Fruit fly (Drosophila melanogaster) whole organism, wandering third instar larva: ENCODE data around the gene CG15818.

Experiments used
- CG32264 ChIP-seq: fragments of 200-800 bp; sonication (Bioruptor generic); optimal IDR thresholded peaks from 2 replicates; lab custom pipeline; 2016; ENCODE audit warnings: missing biosample characterization, missing genetic modification characterization
- Dfd ChIP-seq: fragments of >200 bp; optimal IDR thresholded peaks from 2 replicates; lab custom pipeline; 2017; ENCODE audit warnings: missing biosample characterization, missing genetic modification characterization
- OdsH ChIP-seq: fragments of 200-800 bp; sonication (Bioruptor generic); optimal IDR thresholded peaks from 2 replicates; lab custom pipeline; 2016; ENCODE audit warnings: missing biosample characterization, mild to moderate bottlenecking, missing genetic modification characterization
- br ChIP-seq: fragments of 200-800 bp; sonication (Bioruptor generic); optimal IDR thresholded peaks from 2 replicates; lab custom pipeline; 2016; ENCODE audit warnings: missing biosample characterization, missing genetic modification characterization
- dsf ChIP-seq: sonication (Bioruptor generic); optimal IDR thresholded peaks from 2 replicates; lab custom pipeline; 2016; ENCODE audit warnings: missing biosample characterization, missing genetic modification characterization, borderline replicate concordance
- ey ChIP-seq: fragments of 200-800 bp; sonication (Bioruptor generic); optimal IDR thresholded peaks from 2 replicates; lab custom pipeline; 2016; ENCODE audit warnings: missing biosample characterization, missing genetic modification characterization
- psq ChIP-seq: fragments of 200-800 bp; sonication (Bioruptor generic); optimal IDR thresholded peaks from 3 replicates; lab custom pipeline; 2017; ENCODE audit warnings: missing biosample characterization, mild to moderate bottlenecking, missing genetic modification characterization, moderate library complexity
- sage ChIP-seq: fragments of 200-800 bp; sonication (Bioruptor generic); optimal IDR thresholded peaks from 2 replicates; lab custom pipeline; 2016; ENCODE audit warnings: missing biosample characterization, mild to moderate bottlenecking, missing genetic modification characterization
- usp ChIP-seq: fragments of >200 bp; optimal IDR thresholded peaks from 2 replicates; lab custom pipeline; 2017; ENCODE audit warnings: missing biosample characterization, missing genetic modification characterization

dm6 chr2L:7426326-7427066 lies 15.8 kb downstream of the CG15818 start, which contains the start of gene muc:
- TF ChIP-seq CG32264 (GFP tag; lab: Kevin White, UChicago) (no peak), OdsH (peak; percentile 2), dsf (GFP tag; lab: Kevin White, UChicago) (no peak), sage (GFP tag; lab: Kevin White, UChicago) (no peak), br (GFP tag; lab: Kevin White, UChicago) (no peak), usp (no peak), psq (GFP tag; lab: Kevin White, UChicago) (no peak), ey (peak; percentile 34), Dfd (GFP tag; lab: Kevin White, UChicago) (no peak)
